Worm (Caenorhabditis elegans): ENCODE measurements around the gene nlp-9.

- no peak for TF ChIP-seq unc-62 (GFP tag; optimal IDR thresholded peaks at IDR 0.05)
- no peak for TF ChIP-seq alr-1 (tag; optimal IDR thresholded peaks at IDR 0.05)
- no peak for TF ChIP-seq skn-1 (tag; optimal IDR thresholded peaks at IDR 0.05)
- no peak for TF ChIP-seq ama-1 (optimal IDR thresholded peaks at IDR 0.05)
- no peak for TF ChIP-seq ZK546.5 (tag; optimal IDR thresholded peaks at IDR 0.05)
- no peak for TF ChIP-seq nhr-77 (tag; optimal IDR thresholded peaks at IDR 0.05)
- no peak for TF ChIP-seq fos-1 (tag; optimal IDR thresholded peaks at IDR 0.05)
- TF ChIP-seq gmeb-1 (tag; optimal IDR thresholded peaks at IDR 0.05): no peak
These were observed 28.9 kb downstream of the nlp-9 start for ce11 chrV:4248359-4248758.

All from whole organism, L2 larva.